Worm (Caenorhabditis elegans): ENCODE data around the gene dpy-31.

DNA sequence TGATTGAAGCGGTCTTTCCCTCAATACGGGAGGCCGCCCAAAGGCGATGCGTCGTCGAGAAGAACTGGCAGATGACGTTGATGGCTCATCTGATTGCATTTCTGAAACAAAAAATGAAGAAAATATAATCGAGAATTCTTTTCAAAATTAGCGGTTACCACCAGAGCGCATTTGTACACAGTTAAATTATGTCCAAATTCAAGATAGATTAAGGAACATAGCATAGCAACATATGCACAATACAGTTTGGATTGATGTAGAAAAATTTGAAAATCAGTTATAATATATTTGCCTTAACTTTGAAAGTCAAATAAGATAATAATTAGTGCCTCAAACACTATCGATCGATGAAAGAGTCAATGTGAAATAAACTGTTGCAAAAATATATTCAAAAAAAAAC lies 27.7 kb downstream of the dpy-31 start, which contains the start of gene R151.8:
- no peak for TF ChIP-seq snpc-4 (tag; optimal IDR thresholded peaks at IDR 0.05)
- TF ChIP-seq zag-1 (tag; optimal IDR thresholded peaks at IDR 0.05): no peak
- TF ChIP-seq nfya-1 (tag; optimal IDR thresholded peaks at IDR 0.05; ENCODE audit: insufficient read depth): no peak
- TF ChIP-seq ZK546.5 (tag; optimal IDR thresholded peaks at IDR 0.05): no peak
- no peak for TF ChIP-seq skn-1 (tag; optimal IDR thresholded peaks at IDR 0.05)
- no peak for TF ChIP-seq ama-1 (optimal IDR thresholded peaks at IDR 0.05)
- TF ChIP-seq pqm-1 (tag; optimal IDR thresholded peaks at IDR 0.05): no peak
- TF ChIP-seq mml-1 (tag; optimal IDR thresholded peaks at IDR 0.05): no peak
- TF ChIP-seq mdl-1 (tag; optimal IDR thresholded peaks at IDR 0.05): no peak
- TF ChIP-seq tbx-2 (tag; optimal IDR thresholded peaks at IDR 0.05): no peak

Measured in whole organism, L3 larva.